Worm (Caenorhabditis elegans) whole organism, young adult: Measurements from ENCODE around the gene tceb-3.

Experiments
- C06A6.2 ChIP-seq: fragments of 200-800 bp; sonication (Bioruptor generic); conservative IDR thresholded peaks from 2 replicates; pipeline ENCODE4 v1.3.6; 2022; ENCODE audit warnings: missing genetic modification characterization, missing compliant biosample characterization
- F23B12.7 ChIP-seq: sonication (generic microtip); optimal IDR thresholded peaks from 2 replicates; lab custom pipeline; 2017; ENCODE audit warnings: missing genetic modification characterization, mild to moderate bottlenecking, missing compliant biosample characterization, antibody characterized with exemption, moderate library complexity; ENCODE audit not compliant: insufficient read depth
- F33H1.4 ChIP-seq: fragments of 200-800 bp; sonication (Bioruptor generic); IDR thresholded peaks from 2 replicates; pipeline ENCODE4 v1.3.6; 2022; ENCODE audit warnings: missing genetic modification reagents, missing genetic modification characterization, missing compliant biosample characterization
- Y53G8AR.9 ChIP-seq: fragments of 200-800 bp; sonication (Bioruptor generic); conservative IDR thresholded peaks from 2 replicates; pipeline ENCODE4 v1.3.6; 2022; ENCODE audit warnings: missing genetic modification reagents, missing genetic modification characterization, missing compliant biosample characterization
- Y95B8A.8 ChIP-seq: fragments of 200-800 bp; sonication (Bioruptor generic); IDR thresholded peaks from 2 replicates; pipeline ENCODE4 v1.3.6; 2022; ENCODE audit warnings: missing genetic modification reagents, missing genetic modification characterization, missing compliant biosample characterization
- ZK185.1 ChIP-seq: sonication (generic microtip); optimal IDR thresholded peaks from 2 replicates; lab custom pipeline; 2016; ENCODE audit warnings: mild to moderate bottlenecking, missing genetic modification characterization, missing compliant biosample characterization; ENCODE audit not compliant: poor library complexity, severe bottlenecking
- ama-1 ChIP-seq, 3 experiments: fragments of 150-350 bp in 1 of 3; sonication (generic microtip) in 2 of 3; optimal IDR thresholded peaks; 2 replicates each; lab custom pipeline; 2014 to 2018; ENCODE audit warnings: missing biosample characterization in 2 of 3, missing genetic modification characterization in 2 of 3, missing genetic modification reagents in 2 of 3
- bed-2 ChIP-seq: fragments of 200-800 bp; sonication (Bioruptor generic); IDR thresholded peaks from 2 replicates; pipeline ENCODE4 v1.3.6; 2022; ENCODE audit warnings: missing genetic modification reagents, missing genetic modification characterization, missing compliant biosample characterization
- ceh-100 ChIP-seq: fragments of 200-800 bp; sonication (Bioruptor generic); IDR thresholded peaks from 2 replicates; pipeline ENCODE4 v1.3.6; 2022; ENCODE audit warnings: missing genetic modification reagents, missing genetic modification characterization, missing compliant biosample characterization
- ceh-27 ChIP-seq: fragments of 200-800 bp; sonication (Bioruptor generic); optimal IDR thresholded peaks from 2 replicates; lab custom pipeline; 2018; ENCODE audit warnings: mild to moderate bottlenecking, missing genetic modification characterization, moderate library complexity, missing compliant biosample characterization
- ceh-91 ChIP-seq: fragments of 200-800 bp; sonication (Bioruptor generic); IDR thresholded peaks from 2 replicates; pipeline ENCODE4 v1.3.6; 2022; ENCODE audit warnings: missing genetic modification reagents, missing genetic modification characterization, missing compliant biosample characterization
- dox-1 ChIP-seq: fragments of 200-800 bp; sonication (Bioruptor generic); IDR thresholded peaks from 2 replicates; pipeline ENCODE4 v1.3.6; 2022; ENCODE audit warnings: missing genetic modification reagents, missing genetic modification characterization, missing compliant biosample characterization
- dpff-1 ChIP-seq: sonication (generic microtip); optimal IDR thresholded peaks from 2 replicates; lab custom pipeline; 2017; ENCODE audit warnings: mild to moderate bottlenecking, missing genetic modification characterization, missing compliant biosample characterization
- egl-18 ChIP-seq: fragments of 200-800 bp; sonication (Bioruptor generic); IDR thresholded peaks from 2 replicates; pipeline ENCODE4 v1.3.6; 2022; ENCODE audit warnings: missing genetic modification reagents, missing genetic modification characterization, missing compliant biosample characterization
- egrh-3 ChIP-seq: fragments of 200-800 bp; sonication (Bioruptor generic); IDR thresholded peaks from 2 replicates; pipeline ENCODE4 v1.3.6; 2022; ENCODE audit warnings: missing genetic modification reagents, missing genetic modification characterization, missing compliant biosample characterization
- fkh-3 ChIP-seq: sonication (generic microtip); optimal IDR thresholded peaks from 2 replicates; lab custom pipeline; 2016; ENCODE audit warnings: mild to moderate bottlenecking, missing genetic modification characterization, missing compliant biosample characterization
- hlh-12 ChIP-seq: sonication (generic microtip); optimal IDR thresholded peaks from 2 replicates; lab custom pipeline; 2016; ENCODE audit warnings: missing genetic modification characterization, missing compliant biosample characterization
- hrde-1 ChIP-seq: sonication (generic microtip); optimal IDR thresholded peaks from 2 replicates; lab custom pipeline; 2016; ENCODE audit warnings: missing genetic modification characterization, mild to moderate bottlenecking, missing compliant biosample characterization, moderate library complexity, missing genotype, missing genetic modification reagents, borderline replicate concordance
- hsf-1 ChIP-seq: fragments of 200-800 bp; sonication (Bioruptor generic); IDR thresholded peaks from 2 replicates; pipeline ENCODE4 v1.3.6; 2022; ENCODE audit warnings: missing genetic modification reagents, missing genetic modification characterization, missing compliant biosample characterization
- let-607 ChIP-seq, 2 experiments: fragments of 200-800 bp in 1 of 2; sonication (Bioruptor generic) in 1 of 2; sonication (generic microtip) in 1 of 2; optimal IDR thresholded peaks; 2 replicates each; lab custom pipeline; 2016 to 2018; ENCODE audit warnings: mild to moderate bottlenecking in 2 of 2, missing compliant biosample characterization in 2 of 2, missing genetic modification characterization in 2 of 2, moderate library complexity in 2 of 2, missing genotype in 1 of 2
- lin-35 ChIP-seq, 3 experiments: fragments of 150-350 bp in 2 of 3; sonication (generic microtip) in 1 of 3; optimal IDR thresholded peaks; 2 replicates each; lab custom pipeline; 2014 to 2018; ENCODE audit warnings: missing biosample characterization in 3 of 3, missing genetic modification characterization in 3 of 3, missing genetic modification reagents in 3 of 3
- lir-1 ChIP-seq: fragments of 200-800 bp; sonication (Bioruptor generic); conservative IDR thresholded peaks from 2 replicates; pipeline ENCODE4 v1.3.6; 2022; ENCODE audit warnings: missing genetic modification reagents, missing genetic modification characterization, missing compliant biosample characterization
- mxl-1 ChIP-seq: sonication (generic microtip); optimal IDR thresholded peaks from 2 replicates; lab custom pipeline; 2016; ENCODE audit warnings: missing genetic modification characterization, missing compliant biosample characterization
- nhr-120 ChIP-seq: fragments of 200-800 bp; sonication (Bioruptor generic); IDR thresholded peaks from 2 replicates; pipeline ENCODE4 v1.3.6; 2022; ENCODE audit warnings: missing genetic modification characterization, missing compliant biosample characterization
- nhr-27 ChIP-seq: fragments of 200-800 bp; sonication (Bioruptor generic); optimal IDR thresholded peaks from 2 replicates; lab custom pipeline; 2018; ENCODE audit warnings: mild to moderate bottlenecking, missing genetic modification characterization, moderate library complexity, missing compliant biosample characterization
- nhr-90 ChIP-seq: sonication (generic microtip); optimal IDR thresholded peaks from 2 replicates; lab custom pipeline; 2016; ENCODE audit warnings: missing genotype, mild to moderate bottlenecking, missing genetic modification characterization, missing compliant biosample characterization
- rec-8 ChIP-seq, 2 experiments: sonication (generic microtip); optimal IDR thresholded peaks; 2 replicates each; lab custom pipeline; 2016; ENCODE audit warnings: mild to moderate bottlenecking in 2 of 2, missing genetic modification characterization in 2 of 2, missing genetic modification reagents in 2 of 2, missing genotype in 2 of 2, missing biosample characterization in 1 of 2, missing compliant biosample characterization in 1 of 2, moderate library complexity in 1 of 2
- rpc-1 ChIP-seq, 2 experiments: fragments of 150-350 bp in 1 of 2; sonication (generic microtip) in 1 of 2; optimal IDR thresholded peaks; 2 replicates each; lab custom pipeline; 2014 to 2018; ENCODE audit warnings: missing biosample characterization in 1 of 2, missing genetic modification characterization in 1 of 2, missing genetic modification reagents in 1 of 2, missing genotype in 1 of 2
- snpc-1.1 ChIP-seq: sonication (generic microtip); optimal IDR thresholded peaks from 2 replicates; lab custom pipeline; 2017; ENCODE audit warnings: missing genetic modification characterization, mild to moderate bottlenecking, missing compliant biosample characterization, antibody characterized with exemption, moderate library complexity, missing genotype, missing genetic modification reagents; ENCODE audit not compliant: insufficient read depth
- snpc-1.3 ChIP-seq: sonication (generic microtip); optimal IDR thresholded peaks from 2 replicates; lab custom pipeline; 2017; ENCODE audit warnings: missing genetic modification characterization, mild to moderate bottlenecking, missing compliant biosample characterization, antibody characterized with exemption, moderate library complexity, missing genotype, missing genetic modification reagents; ENCODE audit not compliant: insufficient read depth
- tbp1 ChIP-seq: fragments of 200-800 bp; sonication (Bioruptor generic); optimal IDR thresholded peaks from 2 replicates; lab custom pipeline; 2018; ENCODE audit warnings: mild to moderate bottlenecking, missing genetic modification characterization, missing compliant biosample characterization
- tlf-1 ChIP-seq: fragments of 200-800 bp; sonication (Bioruptor generic); optimal IDR thresholded peaks from 2 replicates; lab custom pipeline; 2018; ENCODE audit warnings: mild to moderate bottlenecking, missing genetic modification characterization, missing compliant biosample characterization
- xnd-1 ChIP-seq: sonication (generic microtip); optimal IDR thresholded peaks from 2 replicates; lab custom pipeline; 2016; ENCODE audit warnings: missing genotype, missing genetic modification reagents, missing genetic modification characterization, missing compliant biosample characterization
- zfh-2 ChIP-seq: fragments of 200-800 bp; sonication (Bioruptor generic); conservative IDR thresholded peaks from 2 replicates; pipeline ENCODE4 v1.3.6; 2022; ENCODE audit warnings: missing genetic modification reagents, missing genetic modification characterization, missing compliant biosample characterization
- ztf-22 ChIP-seq: fragments of 200-800 bp; sonication (Bioruptor generic); optimal IDR thresholded peaks from 2 replicates; lab custom pipeline; 2018; ENCODE audit warnings: mild to moderate bottlenecking, missing genetic modification characterization, moderate library complexity, missing compliant biosample characterization
- ztf-26 ChIP-seq: sonication (generic microtip); optimal IDR thresholded peaks from 2 replicates; lab custom pipeline; 2017; ENCODE audit warnings: missing genetic modification characterization, missing compliant biosample characterization
- ztf-3 ChIP-seq: fragments of 200-800 bp; sonication (Bioruptor generic); optimal IDR thresholded peaks from 2 replicates; lab custom pipeline; 2018; ENCODE audit warnings: mild to moderate bottlenecking, missing genetic modification characterization, missing compliant biosample characterization

The tceb-3 gene

DNA sequence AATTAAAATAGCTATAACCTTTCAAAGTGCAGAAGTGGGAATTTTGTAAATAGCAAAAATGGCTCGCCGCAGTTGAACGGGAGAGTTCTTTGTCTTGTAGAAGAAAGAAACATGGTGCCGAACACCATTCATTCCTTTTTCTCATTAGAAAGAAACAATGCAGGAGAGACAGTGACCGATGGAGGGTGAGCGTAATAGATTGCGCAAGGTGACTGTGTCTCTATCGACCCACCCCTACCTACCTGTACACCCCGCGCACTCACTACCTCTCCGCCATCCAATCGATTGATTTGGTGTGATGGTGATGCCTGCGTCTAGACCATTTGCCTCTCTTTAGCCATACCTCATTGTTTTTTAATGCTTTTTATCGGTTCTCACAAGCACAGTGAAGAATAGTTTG, 42.0 kb upstream of the tceb-3 start:
- TF ChIP-seq ceh-27 (GFP tag; lab: Kevin White, UChicago): no peak
- no peak for TF ChIP-seq mxl-1 (tag; lab: Kevin White, UChicago)
- no peak for TF ChIP-seq ztf-3 (GFP tag; lab: Kevin White, UChicago)
- no peak for TF ChIP-seq ZK185.1
- TF ChIP-seq dox-1 (GFP tag; lab: Robert Waterston, UW): no peak
- TF ChIP-seq ama-1 (optimal IDR thresholded peaks at IDR 0.05; lab: Kevin White, UChicago): no peak
- TF ChIP-seq ama-1 (GFP tag; optimal IDR thresholded peaks at IDR 0.05; lab: Kevin White, UChicago): no peak
- TF ChIP-seq xnd-1 (tag; lab: Kevin White, UChicago): no peak
- TF ChIP-seq egl-18: no peak
- no peak for TF ChIP-seq nhr-27 (tag; lab: Kevin White, UChicago)
- no peak for TF ChIP-seq ztf-22 (GFP tag; lab: Kevin White, UChicago)
- no peak for TF ChIP-seq rpc-1 (optimal IDR thresholded peaks at IDR 0.05; lab: Kevin White, UChicago)
- no peak for TF ChIP-seq rpc-1 (tag; optimal IDR thresholded peaks at IDR 0.05; lab: Kevin White, UChicago)
- TF ChIP-seq nhr-120 (GFP tag; lab: Robert Waterston, UW): no peak
- no peak for TF ChIP-seq lin-35 (GFP tag; optimal IDR thresholded peaks at IDR 0.05; lab: Kevin White, UChicago)
- TF ChIP-seq, all 124 proteins: peak for 0

DNA sequence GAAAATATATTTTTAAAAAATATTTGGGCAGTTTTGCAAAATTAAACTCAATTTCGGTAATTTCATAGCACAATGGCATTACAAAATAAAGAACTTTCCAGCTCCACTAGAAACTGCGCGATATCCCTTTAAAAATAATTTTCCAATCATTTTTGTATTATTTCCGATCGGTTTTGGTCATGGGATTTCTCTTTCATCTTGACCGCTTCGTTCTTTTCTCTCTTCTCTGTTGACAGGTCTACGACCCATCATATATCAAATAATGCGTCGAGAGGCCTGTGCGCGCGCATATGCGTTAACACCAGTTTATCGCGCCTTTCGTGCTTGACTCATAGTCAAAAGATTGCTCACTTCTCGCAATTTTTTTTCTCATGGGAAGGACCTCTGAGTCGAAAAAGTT, 41.4 kb upstream of the tceb-3 start:
- no peak for TF ChIP-seq Y95B8A.8 (GFP tag; lab: Robert Waterston, UW)
- no peak for TF ChIP-seq dpff-1 (tag; lab: Kevin White, UChicago)
- TF ChIP-seq xnd-1 (tag; lab: Kevin White, UChicago): no peak
- no peak for TF ChIP-seq tbp1 (GFP tag; lab: Kevin White, UChicago)
- no peak for TF ChIP-seq ceh-100 (GFP tag; lab: Robert Waterston, UW)
- no peak for TF ChIP-seq hsf-1 (GFP tag; lab: Robert Waterston, UW)
- no peak for TF ChIP-seq nhr-90 (tag; lab: Kevin White, UChicago)
- no peak for TF ChIP-seq snpc-1.3

DNA sequence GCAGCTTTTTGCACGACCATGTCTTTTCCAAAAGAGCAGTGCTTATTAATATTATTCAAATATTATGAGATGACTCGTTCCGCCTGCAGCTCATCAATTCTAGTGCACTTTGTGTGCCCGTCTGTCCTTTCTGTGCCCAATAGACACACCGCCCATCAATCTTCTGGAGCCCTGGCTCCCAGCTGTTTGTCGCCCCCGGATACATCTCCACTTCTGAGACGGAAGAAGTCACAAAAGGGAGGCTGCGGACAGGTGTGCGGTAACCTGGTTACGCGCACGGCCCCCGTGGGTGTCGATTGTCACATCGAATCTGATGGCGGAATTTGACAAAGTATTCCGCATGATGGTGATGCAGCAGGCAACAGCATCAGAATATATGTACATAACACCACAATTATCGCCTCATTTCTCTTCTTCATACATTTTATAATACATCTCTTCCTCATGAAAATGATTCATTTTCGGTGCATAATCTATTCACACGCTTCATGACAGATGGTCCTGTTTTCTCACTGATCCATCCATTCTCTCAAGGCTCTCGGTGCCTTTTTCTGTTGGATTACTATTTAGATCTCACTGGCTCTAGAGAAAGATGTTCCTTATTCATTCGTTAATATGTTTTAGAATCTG, 39.4 kb upstream of the tceb-3 start:
- TF ChIP-seq lir-1 (GFP tag; lab: Robert Waterston, UW): no peak
- TF ChIP-seq F23B12.7 (tag; lab: Kevin White, UChicago): no peak
- TF ChIP-seq tlf-1 (GFP tag; lab: Kevin White, UChicago): no peak
- 0 out of 2 replicates have a peak, but pooled peaks have one; percentile 49 for TF ChIP-seq zfh-2
- TF ChIP-seq egrh-3 (GFP tag; lab: Robert Waterston, UW): no peak
- no peak for TF ChIP-seq Y53G8AR.9

DNA sequence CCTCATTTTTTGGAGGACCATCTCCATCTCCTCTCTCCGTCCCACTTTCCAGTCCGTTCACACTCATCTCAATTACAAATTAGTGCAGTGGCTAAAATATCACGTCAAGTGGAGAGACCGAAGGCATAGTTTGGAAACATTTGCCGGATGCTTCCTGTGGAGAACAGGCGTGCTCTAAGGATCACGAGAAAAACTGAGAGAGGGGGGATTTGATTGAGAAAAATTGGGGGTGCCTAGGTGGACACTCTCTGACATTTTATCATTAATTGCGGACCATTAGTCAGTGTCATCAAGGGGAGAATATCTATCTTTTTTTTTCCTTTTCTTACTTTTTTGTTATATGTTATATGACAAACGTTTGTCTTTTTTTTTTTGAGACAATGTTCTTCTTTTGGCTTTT, 34.8 kb upstream of the tceb-3 start:
- no peak for TF ChIP-seq ztf-26
- no peak for TF ChIP-seq rec-8 (tag; optimal IDR thresholded peaks at IDR 0.05; lab: Kevin White, UChicago)
- no peak for TF ChIP-seq bed-2 (GFP tag; lab: Robert Waterston, UW)
- no peak for TF ChIP-seq fkh-3 (tag; lab: Kevin White, UChicago)

DNA sequence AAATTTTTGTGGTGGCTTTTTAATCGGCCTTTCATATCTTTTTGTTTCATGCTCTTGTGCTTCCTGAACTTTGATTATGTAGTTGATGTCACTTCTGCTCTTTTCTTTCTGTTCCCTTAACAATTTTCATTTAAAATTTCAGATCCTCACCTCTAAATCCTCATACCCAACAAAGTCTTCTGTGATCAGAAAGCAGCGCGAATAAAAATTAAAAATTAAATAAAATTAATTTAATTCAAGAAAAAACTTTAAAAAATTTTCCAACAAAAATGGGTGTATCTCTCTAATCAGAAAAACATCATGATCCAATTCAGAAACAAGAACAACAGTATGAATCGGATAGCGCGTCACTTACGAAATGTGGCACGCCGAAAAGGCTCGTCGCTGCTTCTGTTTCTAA, 28.0 kb upstream of the tceb-3 start, which contains the start of gene ptp-3:
TSS of gene ptp-3 (plus strand) at position 301 of the 400 bp plus-strand sequence.
- TF ChIP-seq ceh-91 (GFP tag; lab: Robert Waterston, UW) (no peak), let-607 (tag; optimal IDR thresholded peaks at IDR 0.05; lab: Kevin White, UChicago) (no peak), F33H1.4 (GFP tag; lab: Robert Waterston, UW) (no peak), C06A6.2 (GFP tag; lab: Robert Waterston, UW) (no peak), hrde-1 (tag; lab: Kevin White, UChicago) (no peak), hlh-12 (tag; lab: Kevin White, UChicago) (no peak), bed-2 (GFP tag; lab: Robert Waterston, UW) (no peak), ztf-22 (GFP tag; lab: Kevin White, UChicago) (no peak), ama-1 (optimal IDR thresholded peaks at IDR 0.05; lab: Kevin White, UChicago) (no peak), ama-1 (GFP tag; optimal IDR thresholded peaks at IDR 0.05; lab: Kevin White, UChicago) (no peak), snpc-1.1 (no peak), tbp1 (GFP tag; lab: Kevin White, UChicago) (no peak)
